Fruit fly (Drosophila melanogaster) whole organism: ENCODE results near the gene Cad87A.

Experiments used
- CG8478 ChIP-seq: fragments of >200 bp; optimal IDR thresholded peaks from 2 replicates; lab custom pipeline; 2018; ENCODE audit warnings: inconsistent platforms
- Dll ChIP-seq: fragments of >200 bp; optimal IDR thresholded peaks from 2 replicates; lab custom pipeline; 2017
- EcR ChIP-seq, 2 experiments: fragments of >200 bp; optimal IDR thresholded peaks; 2 replicates each; lab custom pipeline; 2017; ENCODE audit warnings: missing biosample characterization in 2 of 2, missing genetic modification characterization in 2 of 2, missing genetic modification reagents in 2 of 2
- pan ChIP-seq: fragments of >200 bp; optimal IDR thresholded peaks from 2 replicates; lab custom pipeline; 2017
- psq ChIP-seq: fragments of >200 bp; optimal IDR thresholded peaks from 2 replicates; lab custom pipeline; 2017
- usp ChIP-seq: fragments of >200 bp; optimal IDR thresholded peaks from 2 replicates; lab custom pipeline; 2017; ENCODE audit warnings: missing biosample characterization, missing genetic modification characterization, mixed read lengths

Cad87A gene

dm6 chr3R:11849378-11850249 is 99.3 kb downstream of the Cad87A start:
- no peak for TF ChIP-seq CG8478 (lab: Kevin White, UChicago)
- TF ChIP-seq Dll (lab: Kevin White, UChicago) = no peak
- TF ChIP-seq psq = no peak
- TF ChIP-seq pan (lab: Kevin White, UChicago) = no peak
- no peak for TF ChIP-seq EcR (GFP tag; optimal IDR thresholded peaks at IDR 0.05; lab: Kevin White, UChicago)
- no peak for TF ChIP-seq usp (GFP tag; lab: Kevin White, UChicago)

- TF ChIP-seq CG8478 (lab: Kevin White, UChicago) = no peak
- TF ChIP-seq usp (GFP tag; lab: Kevin White, UChicago) = no peak
- no peak for TF ChIP-seq Dll (lab: Kevin White, UChicago)
- TF ChIP-seq pan (lab: Kevin White, UChicago) = no peak
- TF ChIP-seq EcR (GFP tag; optimal IDR thresholded peaks at IDR 0.05; lab: Kevin White, UChicago) = no peak
- no peak for TF ChIP-seq psq
These were observed 101.5 kb downstream of the Cad87A start for dm6 chr3R:11847379-11847778.
